Worm (Caenorhabditis elegans) whole organism, late embryonic: ENCODE measurements around the gene T05H4.11.

Experiments used
- C38D4.7 ChIP-seq: fragments of 200-800 bp; sonication (Bioruptor generic); optimal IDR thresholded peaks from 2 replicates; lab custom pipeline; 2018; ENCODE audit warnings: mild to moderate bottlenecking, missing genetic modification characterization, moderate library complexity, missing compliant biosample characterization
- K09A11.1 ChIP-seq: sonication (generic microtip); optimal IDR thresholded peaks from 2 replicates; lab custom pipeline; 2017; ENCODE audit warnings: antibody characterized with exemption, mild to moderate bottlenecking, missing genetic modification characterization, missing compliant biosample characterization; ENCODE audit not compliant: insufficient read depth
- T23F11.4 ChIP-seq: fragments of 200-800 bp; sonication (Bioruptor generic); optimal IDR thresholded peaks from 2 replicates; lab custom pipeline; 2018; ENCODE audit warnings: mild to moderate bottlenecking, missing genetic modification characterization, missing compliant biosample characterization
- ahr-1 ChIP-seq: sonication (generic microtip); optimal IDR thresholded peaks from 2 replicates; lab custom pipeline; 2016; ENCODE audit warnings: missing genetic modification characterization, missing compliant biosample characterization
- ceh-14 ChIP-seq: sonication (generic microtip); optimal IDR thresholded peaks from 2 replicates; lab custom pipeline; 2016; ENCODE audit warnings: missing genotype, missing genetic modification characterization, missing compliant biosample characterization
- ceh-19 ChIP-seq: fragments of 200-800 bp; sonication (Bioruptor generic); optimal IDR thresholded peaks from 2 replicates; lab custom pipeline; 2018; ENCODE audit warnings: mild to moderate bottlenecking, missing genetic modification characterization, missing compliant biosample characterization
- ceh-22 ChIP-seq: sonication (generic microtip); optimal IDR thresholded peaks from 2 replicates; lab custom pipeline; 2017; ENCODE audit warnings: missing biosample characterization, missing genetic modification characterization
- ceh-30 ChIP-seq: fragments of 150-350 bp; optimal IDR thresholded peaks from 2 replicates; lab custom pipeline; 2014; ENCODE audit warnings: missing biosample characterization, missing genetic modification characterization
- ceh-34 ChIP-seq: sonication (generic microtip); optimal IDR thresholded peaks from 2 replicates; lab custom pipeline; 2016; ENCODE audit warnings: mild to moderate bottlenecking, missing genetic modification characterization, missing compliant biosample characterization
- ceh-45 ChIP-seq: fragments of 200-800 bp; sonication (Bioruptor generic); IDR thresholded peaks from 2 replicates; pipeline ENCODE4 v1.3.6; 2022; ENCODE audit warnings: missing genetic modification reagents, missing genetic modification characterization, missing compliant biosample characterization
- ceh-48 ChIP-seq: sonication (generic microtip); optimal IDR thresholded peaks from 2 replicates; lab custom pipeline; 2016; ENCODE audit warnings: missing genetic modification characterization, inconsistent platforms, missing compliant biosample characterization
- dmd-4 ChIP-seq: sonication (generic microtip); optimal IDR thresholded peaks from 2 replicates; lab custom pipeline; 2016; ENCODE audit warnings: borderline replicate concordance, missing genetic modification characterization, missing compliant biosample characterization
- elt-2 ChIP-seq: sonication (generic microtip); optimal IDR thresholded peaks from 2 replicates; lab custom pipeline; 2016; ENCODE audit warnings: missing genetic modification reagents, missing genetic modification characterization, missing compliant biosample characterization
- fax-1 ChIP-seq: sonication (generic microtip); optimal IDR thresholded peaks from 2 replicates; lab custom pipeline; 2016; ENCODE audit warnings: missing genotype, missing genetic modification characterization, missing compliant biosample characterization
- fkh-10 ChIP-seq: fragments of 150-350 bp; optimal IDR thresholded peaks from 2 replicates; lab custom pipeline; 2014; ENCODE audit warnings: missing biosample characterization, missing genetic modification reagents, missing genetic modification characterization
- gmeb-2 ChIP-seq: sonication (generic microtip); optimal IDR thresholded peaks from 2 replicates; lab custom pipeline; 2016; ENCODE audit warnings: missing genetic modification characterization, inconsistent platforms, missing compliant biosample characterization
- hlh-15 ChIP-seq: sonication (generic microtip); optimal IDR thresholded peaks from 2 replicates; lab custom pipeline; 2016; ENCODE audit warnings: missing genetic modification characterization, missing compliant biosample characterization
- hlh-30 ChIP-seq: sonication (generic microtip); optimal IDR thresholded peaks from 2 replicates; lab custom pipeline; 2017; ENCODE audit warnings: antibody characterized with exemption, missing genetic modification characterization, missing compliant biosample characterization; ENCODE audit not compliant: insufficient read depth
- hlh-6 ChIP-seq: sonication (generic microtip); optimal IDR thresholded peaks from 2 replicates; lab custom pipeline; 2016; ENCODE audit warnings: missing genotype, missing genetic modification characterization, missing compliant biosample characterization
- hlh-8 ChIP-seq: sonication (generic microtip); optimal IDR thresholded peaks from 2 replicates; lab custom pipeline; 2016; ENCODE audit warnings: missing genotype, missing genetic modification characterization, missing compliant biosample characterization
- nfya-1 ChIP-seq: sonication (generic microtip); optimal IDR thresholded peaks from 2 replicates; lab custom pipeline; 2017; ENCODE audit warnings: missing genetic modification characterization, mild to moderate bottlenecking, missing compliant biosample characterization, antibody characterized with exemption, moderate library complexity
- nhr-11 ChIP-seq: fragments of 150-350 bp; optimal IDR thresholded peaks from 2 replicates; lab custom pipeline; 2014; ENCODE audit warnings: missing biosample characterization, missing genetic modification characterization
- npax-4 ChIP-seq: sonication (generic microtip); optimal IDR thresholded peaks from 2 replicates; lab custom pipeline; 2016; ENCODE audit warnings: missing genetic modification characterization, missing compliant biosample characterization
- odd-2 ChIP-seq: sonication (generic microtip); optimal IDR thresholded peaks from 2 replicates; lab custom pipeline; 2017; ENCODE audit warnings: antibody characterized with exemption, mild to moderate bottlenecking, missing genetic modification characterization, missing compliant biosample characterization
- pag-3 ChIP-seq: sonication (generic microtip); optimal IDR thresholded peaks from 2 replicates; lab custom pipeline; 2016; ENCODE audit warnings: missing compliant biosample characterization, missing genetic modification characterization, borderline replicate concordance
- pha-2 ChIP-seq: sonication (generic microtip); optimal IDR thresholded peaks from 2 replicates; lab custom pipeline; 2017; ENCODE audit warnings: mild to moderate bottlenecking, missing genetic modification characterization, missing compliant biosample characterization
- pha-4 ChIP-seq: fragments of 150-350 bp; optimal IDR thresholded peaks from 2 replicates; lab custom pipeline; 2018; ENCODE audit warnings: missing biosample characterization, missing genetic modification reagents, missing genetic modification characterization
- pqm-1 ChIP-seq: sonication (generic microtip); optimal IDR thresholded peaks from 2 replicates; lab custom pipeline; 2016; ENCODE audit warnings: missing genetic modification characterization, missing compliant biosample characterization
- ref-2 ChIP-seq: sonication (generic microtip); optimal IDR thresholded peaks from 2 replicates; lab custom pipeline; 2016; ENCODE audit warnings: missing genetic modification characterization, missing compliant biosample characterization
- rnt-1 ChIP-seq: sonication (generic microtip); optimal IDR thresholded peaks from 2 replicates; lab custom pipeline; 2016; ENCODE audit warnings: missing genetic modification characterization, missing compliant biosample characterization
- sox-4 ChIP-seq: sonication (generic microtip); optimal IDR thresholded peaks from 2 replicates; lab custom pipeline; 2017; ENCODE audit warnings: mild to moderate bottlenecking, missing genetic modification characterization, inconsistent platforms, missing compliant biosample characterization
- tbx-2 ChIP-seq: sonication (generic microtip); optimal IDR thresholded peaks from 2 replicates; lab custom pipeline; 2016; ENCODE audit warnings: missing genetic modification characterization, missing compliant biosample characterization
- unc-42 ChIP-seq: sonication (generic microtip); optimal IDR thresholded peaks from 2 replicates; lab custom pipeline; 2016; ENCODE audit warnings: missing genotype, missing genetic modification characterization, missing compliant biosample characterization
- zip-5 ChIP-seq: sonication (generic microtip); optimal IDR thresholded peaks from 2 replicates; lab custom pipeline; 2016; ENCODE audit warnings: missing genetic modification characterization, missing compliant biosample characterization

Gene T05H4.11

ce11 chrV:6433446-6434178 is 7.6 kb upstream of the T05H4.11 start, which contains the start of the genes gad-1 and erfa-1 (continued):
- TF ChIP-seq elt-2 (tag; lab: Kevin White, UChicago) (no peak), hlh-15 (tag; lab: Kevin White, UChicago) (no peak), dmd-4 (tag; lab: Kevin White, UChicago) (no peak), npax-4 (tag; lab: Kevin White, UChicago) (no peak), ceh-45 (no peak), ceh-34 (tag; lab: Kevin White, UChicago) (no peak), nhr-11 (tag; lab: Kevin White, UChicago) (no peak)
- TF ChIP-seq, all 69 proteins: peak for 10

- TF ChIP-seq nhr-11 (tag; lab: Kevin White, UChicago) (no peak), elt-2 (tag; lab: Kevin White, UChicago) (peak; percentile 46), hlh-30 (peak; percentile 4)
These were observed 4.7 kb upstream of the T05H4.11 start for ce11 chrV:6430526-6431371.

ce11 chrV:6429870-6430339 is 3.8 kb upstream of the T05H4.11 start, which contains the start of gene alh-4:
Gene alh-4 (minus strand): TSS chrV:6429920.
- TF ChIP-seq fkh-10 (GFP tag; lab: Kevin White, UChicago): no peak
- TF ChIP-seq hlh-30: peak; percentile 6

ce11 chrV:6427433-6427832 is 1.4 kb upstream of the T05H4.11 start:
- TF ChIP-seq ceh-30 (tag; lab: Kevin White, UChicago): peak; percentile 33
- no peak for TF ChIP-seq gmeb-2
- no peak for TF ChIP-seq ceh-19
- TF ChIP-seq pha-2 (tag; lab: Kevin White, UChicago): no peak
- TF ChIP-seq unc-42: no peak
- no peak for TF ChIP-seq ref-2 (tag; lab: Kevin White, UChicago)
- peak; percentile 26 for TF ChIP-seq nfya-1 (tag; lab: Kevin White, UChicago)
- TF ChIP-seq T23F11.4: no peak
- TF ChIP-seq K09A11.1: peak; percentile 27
- peak; percentile 67 for TF ChIP-seq rnt-1 (tag; lab: Kevin White, UChicago)
- TF ChIP-seq ceh-14: no peak
- TF ChIP-seq odd-2 (tag; lab: Kevin White, UChicago): no peak
- TF ChIP-seq C38D4.7 (GFP tag; lab: Kevin White, UChicago): no peak
- TF ChIP-seq sox-4 (tag; lab: Kevin White, UChicago): no peak
- TF ChIP-seq ceh-34 (tag; lab: Kevin White, UChicago): no peak
- no peak for TF ChIP-seq hlh-8
- no peak for TF ChIP-seq pqm-1 (tag; lab: Kevin White, UChicago)
- TF ChIP-seq ahr-1: no peak
- TF ChIP-seq pag-3 (tag; lab: Kevin White, UChicago): no peak
- TF ChIP-seq ceh-22 (tag; lab: Kevin White, UChicago): no peak
- TF ChIP-seq npax-4 (tag; lab: Kevin White, UChicago): no peak
- TF ChIP-seq fax-1 (tag; lab: Kevin White, UChicago): no peak
- no peak for TF ChIP-seq zip-5 (tag; lab: Kevin White, UChicago)
- TF ChIP-seq tbx-2 (tag; lab: Kevin White, UChicago): peak; percentile 18
- no peak for TF ChIP-seq ceh-48
- TF ChIP-seq elt-2 (tag; lab: Kevin White, UChicago): no peak
- TF ChIP-seq hlh-6 (tag; lab: Kevin White, UChicago): no peak
- no peak for TF ChIP-seq pha-4 (tag; lab: Kevin White, UChicago)
